Worm (Caenorhabditis elegans) whole organism, L2 larva: ENCODE measurements around the gene F01F1.3.
A peak's percentile ranks its signal among the peaks of the same experiment; 100 is the strongest.

Experiments used
- C34F6.9 ChIP-seq: fragments of 150-350 bp; optimal IDR thresholded peaks from 2 replicates; lab custom pipeline; 2014; ENCODE audit warnings: missing biosample characterization, missing genetic modification characterization
- F13H6.1 ChIP-seq: sonication (generic microtip); optimal IDR thresholded peaks from 2 replicates; lab custom pipeline; 2016; ENCODE audit warnings: missing genetic modification characterization, missing compliant biosample characterization
- R02D3.7 ChIP-seq: fragments of 150-350 bp; optimal IDR thresholded peaks from 2 replicates; lab custom pipeline; 2014; ENCODE audit warnings: missing biosample characterization, missing genetic modification characterization
- Y55F3AM.14 ChIP-seq: fragments of 200-800 bp; sonication (Bioruptor generic); optimal IDR thresholded peaks from 2 replicates; lab custom pipeline; 2018; ENCODE audit warnings: mild to moderate bottlenecking, missing genetic modification characterization, missing compliant biosample characterization
- ZK546.5 ChIP-seq: sonication (generic microtip); optimal IDR thresholded peaks from 2 replicates; lab custom pipeline; 2017; ENCODE audit warnings: missing biosample characterization, missing genetic modification characterization
- aly-2 ChIP-seq: fragments of 150-350 bp; optimal IDR thresholded peaks from 2 replicates; lab custom pipeline; 2014; ENCODE audit warnings: missing biosample characterization, missing genetic modification characterization
- ama-1 ChIP-seq: fragments of 150-350 bp; optimal IDR thresholded peaks from 2 replicates; lab custom pipeline; 2018; ENCODE audit warnings: inconsistent platforms
- blmp-1 ChIP-seq: sonication (generic microtip); optimal IDR thresholded peaks from 2 replicates; lab custom pipeline; 2017; ENCODE audit warnings: missing genetic modification characterization, mild to moderate bottlenecking, missing compliant biosample characterization, antibody characterized with exemption, moderate library complexity; ENCODE audit not compliant: insufficient read depth
- ceh-16 ChIP-seq: fragments of 150-350 bp; optimal IDR thresholded peaks from 2 replicates; lab custom pipeline; 2014; ENCODE audit warnings: missing biosample characterization, missing genetic modification characterization
- ceh-82 ChIP-seq: fragments of 150-350 bp; optimal IDR thresholded peaks from 2 replicates; lab custom pipeline; 2014; ENCODE audit warnings: missing biosample characterization, missing genetic modification characterization
- dmd-4 ChIP-seq: sonication (generic microtip); optimal IDR thresholded peaks from 2 replicates; lab custom pipeline; 2017; ENCODE audit warnings: missing biosample characterization, missing genetic modification characterization
- egl-27 ChIP-seq: sonication (generic microtip); optimal IDR thresholded peaks from 3 replicates; lab custom pipeline; 2017; ENCODE audit warnings: missing biosample characterization, missing genetic modification reagents, missing genetic modification characterization
- elt-1 ChIP-seq: fragments of 150-350 bp; optimal IDR thresholded peaks from 2 replicates; lab custom pipeline; 2014; ENCODE audit warnings: missing biosample characterization, missing genetic modification characterization
- elt-3 ChIP-seq: sonication (generic microtip); optimal IDR thresholded peaks from 2 replicates; lab custom pipeline; 2017; ENCODE audit warnings: missing biosample characterization, missing genetic modification characterization
- fos-1 ChIP-seq: fragments of 150-350 bp; optimal IDR thresholded peaks from 2 replicates; lab custom pipeline; 2014; ENCODE audit warnings: missing biosample characterization, missing genetic modification characterization
- gmeb-1 ChIP-seq: fragments of 150-350 bp; optimal IDR thresholded peaks from 2 replicates; lab custom pipeline; 2014; ENCODE audit warnings: missing biosample characterization, missing genetic modification characterization
- lin-11 ChIP-seq: fragments of 150-350 bp; sonication (generic microtip); optimal IDR thresholded peaks from 2 replicates; lab custom pipeline; 2014; ENCODE audit warnings: missing biosample characterization, missing genetic modification characterization, inconsistent platforms, mixed read lengths
- lin-13 ChIP-seq: fragments of 150-350 bp; optimal IDR thresholded peaks from 2 replicates; lab custom pipeline; 2014; ENCODE audit warnings: missing biosample characterization, missing genetic modification reagents, missing genetic modification characterization
- lin-39 ChIP-seq: fragments of 150-350 bp; optimal IDR thresholded peaks from 2 replicates; lab custom pipeline; 2014; ENCODE audit warnings: missing biosample characterization, missing genetic modification reagents, missing genetic modification characterization
- lsy-2 ChIP-seq, 2 experiments: fragments of 150-350 bp in 1 of 2; sonication (generic microtip) in 1 of 2; optimal IDR thresholded peaks; 2 replicates each; lab custom pipeline; 2014 to 2017; ENCODE audit warnings: missing biosample characterization in 2 of 2, missing genetic modification characterization in 2 of 2
- mab-5 ChIP-seq: fragments of 150-350 bp; optimal IDR thresholded peaks from 2 replicates; lab custom pipeline; 2014; ENCODE audit warnings: missing biosample characterization, missing genetic modification characterization
- mbf-1 ChIP-seq: sonication (generic microtip); optimal IDR thresholded peaks from 2 replicates; lab custom pipeline; 2017; ENCODE audit warnings: missing biosample characterization, missing genetic modification characterization
- mdl-1 ChIP-seq, 2 experiments: fragments of 150-350 bp in 1 of 2; sonication (generic microtip) in 1 of 2; optimal IDR thresholded peaks; 2 replicates each; lab custom pipeline; 2017; ENCODE audit warnings: missing biosample characterization in 2 of 2, missing genetic modification characterization in 2 of 2
- nhr-10 ChIP-seq: sonication (generic microtip); optimal IDR thresholded peaks from 2 replicates; lab custom pipeline; 2017; ENCODE audit warnings: missing biosample characterization, missing genetic modification characterization
- nhr-11 ChIP-seq: fragments of 150-350 bp; optimal IDR thresholded peaks from 2 replicates; lab custom pipeline; 2014; ENCODE audit warnings: missing biosample characterization, missing genetic modification characterization
- nhr-12 ChIP-seq: fragments of 150-350 bp; optimal IDR thresholded peaks from 2 replicates; lab custom pipeline; 2014; ENCODE audit warnings: missing biosample characterization, missing genetic modification characterization
- nhr-129 ChIP-seq: fragments of 150-350 bp; optimal IDR thresholded peaks from 2 replicates; lab custom pipeline; 2014; ENCODE audit warnings: missing biosample characterization, missing genetic modification characterization
- nhr-21 ChIP-seq: fragments of 150-350 bp; optimal IDR thresholded peaks from 2 replicates; lab custom pipeline; 2014; ENCODE audit warnings: missing biosample characterization, missing genetic modification characterization
- nhr-23 ChIP-seq: fragments of 150-350 bp; optimal IDR thresholded peaks from 2 replicates; lab custom pipeline; 2014; ENCODE audit warnings: missing biosample characterization, missing genetic modification reagents, missing genetic modification characterization
- nhr-25 ChIP-seq: fragments of 150-350 bp; sonication (generic microtip); optimal IDR thresholded peaks from 3 replicates; lab custom pipeline; 2014; ENCODE audit warnings: missing biosample characterization, missing genetic modification characterization
- nhr-6 ChIP-seq: fragments of 150-350 bp; optimal IDR thresholded peaks from 2 replicates; lab custom pipeline; 2014; ENCODE audit warnings: missing biosample characterization, missing genetic modification characterization
- nhr-77 ChIP-seq: fragments of 150-350 bp; optimal IDR thresholded peaks from 2 replicates; lab custom pipeline; 2014; ENCODE audit warnings: missing biosample characterization, missing genetic modification characterization
- peb-1 ChIP-seq: fragments of 150-350 bp; optimal IDR thresholded peaks from 2 replicates; lab custom pipeline; 2014; ENCODE audit warnings: missing biosample characterization, missing genetic modification characterization
- sem-4 ChIP-seq: fragments of 150-350 bp; optimal IDR thresholded peaks from 2 replicates; lab custom pipeline; 2014; ENCODE audit warnings: missing biosample characterization, missing genetic modification reagents, missing genetic modification characterization
- sma-3 ChIP-seq: sonication (generic microtip); optimal IDR thresholded peaks from 2 replicates; lab custom pipeline; 2016; ENCODE audit warnings: missing genetic modification reagents, missing genetic modification characterization, missing compliant biosample characterization
- sma-9 ChIP-seq, 2 experiments: fragments of 150-350 bp in 1 of 2; sonication (generic microtip) in 1 of 2; optimal IDR thresholded peaks; 2 replicates each; lab custom pipeline; 2014 to 2016; ENCODE audit warnings: missing genetic modification characterization in 2 of 2, mild to moderate bottlenecking in 1 of 2, missing biosample characterization in 1 of 2, missing compliant biosample characterization in 1 of 2, missing genetic modification reagents in 1 of 2, moderate library complexity in 1 of 2
- snpc-4 ChIP-seq: fragments of 150-350 bp; optimal IDR thresholded peaks from 2 replicates; lab custom pipeline; 2014; ENCODE audit warnings: missing biosample characterization, missing genetic modification characterization
- unc-39 ChIP-seq: fragments of 150-350 bp; optimal IDR thresholded peaks from 2 replicates; lab custom pipeline; 2014; ENCODE audit warnings: missing biosample characterization, missing genetic modification characterization
- unc-55 ChIP-seq: fragments of 150-350 bp; sonication (generic microtip); optimal IDR thresholded peaks from 3 replicates; lab custom pipeline; 2014; ENCODE audit warnings: missing biosample characterization, missing genetic modification reagents, missing genetic modification characterization
- unc-62 ChIP-seq: fragments of 150-350 bp; optimal IDR thresholded peaks from 2 replicates; lab custom pipeline; 2014; ENCODE audit warnings: missing biosample characterization, missing genetic modification reagents, missing genetic modification characterization
- zag-1 ChIP-seq: fragments of 150-350 bp; optimal IDR thresholded peaks from 2 replicates; lab custom pipeline; 2014; ENCODE audit warnings: missing biosample characterization, missing genetic modification characterization
- ztf-1 ChIP-seq: fragments of 200-800 bp; sonication (Bioruptor generic); conservative IDR thresholded peaks from 2 replicates; pipeline ENCODE4 v1.3.6; 2022; ENCODE audit warnings: missing genetic modification characterization, missing compliant biosample characterization
- ztf-11 ChIP-seq: sonication (generic microtip); optimal IDR thresholded peaks from 2 replicates; lab custom pipeline; 2017; ENCODE audit warnings: missing biosample characterization, missing genetic modification characterization
- ztf-4 ChIP-seq: fragments of 150-350 bp; optimal IDR thresholded peaks from 2 replicates; lab custom pipeline; 2014; ENCODE audit warnings: missing biosample characterization, missing genetic modification characterization

Gene F01F1.3

ce11 chrIII:5841676-5842075, 30.1 kb upstream of the F01F1.3 start (continued):
- TF ChIP-seq nhr-23 (tag; lab: Kevin White, UChicago) (no peak), ceh-16 (no peak), unc-39 (tag; lab: Kevin White, UChicago) (no peak), gmeb-1 (tag; lab: Kevin White, UChicago) (peak; percentile 32), nhr-129 (tag; lab: Kevin White, UChicago) (peak; percentile 78)

DNA sequence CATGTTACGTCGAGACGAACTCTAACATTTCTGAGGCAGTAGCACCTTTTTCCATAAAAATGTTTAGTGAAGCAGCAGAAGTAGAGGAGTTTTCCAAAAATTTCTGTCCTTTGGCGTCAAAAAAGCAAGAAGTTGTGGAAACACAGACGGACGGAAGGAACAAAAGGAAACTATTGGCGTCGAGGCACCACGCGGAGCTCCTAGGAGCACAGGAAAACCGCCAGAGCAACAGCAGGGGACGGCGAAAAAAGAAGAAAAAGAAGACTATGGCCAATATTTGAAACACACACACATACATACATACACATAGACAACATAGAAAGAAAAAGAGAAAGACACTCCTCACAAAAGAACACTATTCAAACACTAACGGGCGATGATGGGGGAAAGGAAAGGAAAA, 28.8 kb upstream of the F01F1.3 start:
- TF ChIP-seq unc-55 (GFP tag; lab: Kevin White, UChicago) = peak; percentile 47
- peak; percentile 37 for TF ChIP-seq C34F6.9 (tag; lab: Kevin White, UChicago)
- no peak for TF ChIP-seq sma-9 (GFP tag; optimal IDR thresholded peaks at IDR 0.05; lab: Kevin White, UChicago)
- TF ChIP-seq sma-9 (tag; optimal IDR thresholded peaks at IDR 0.05; lab: Kevin White, UChicago) = no peak

ce11 chrIII:5843662-5844061, 28.1 kb upstream of the F01F1.3 start:
- TF ChIP-seq lsy-2 (tag; optimal IDR thresholded peaks at IDR 0.05; lab: Kevin White, UChicago) = peak in 1 of 2 experiments; percentile 8
- no peak for TF ChIP-seq ztf-1 (GFP tag; lab: Robert Waterston, UW)
- no peak for TF ChIP-seq nhr-6 (tag; lab: Kevin White, UChicago)
- TF ChIP-seq ZK546.5 (tag; lab: Kevin White, UChicago) = no peak
- TF ChIP-seq nhr-25 = no peak
- peak in 1 of 2 experiments; percentile 18 for TF ChIP-seq mdl-1 (tag; optimal IDR thresholded peaks at IDR 0.05; lab: Kevin White, UChicago)
- peak; percentile 70 for TF ChIP-seq nhr-129 (tag; lab: Kevin White, UChicago)
- TF ChIP-seq nhr-11 (tag; lab: Kevin White, UChicago) = no peak
- TF ChIP-seq sma-9 (GFP tag; optimal IDR thresholded peaks at IDR 0.05; lab: Kevin White, UChicago) = no peak
- TF ChIP-seq sma-9 (tag; optimal IDR thresholded peaks at IDR 0.05; lab: Kevin White, UChicago) = no peak
- no peak for TF ChIP-seq mbf-1 (tag; lab: Kevin White, UChicago)
- peak; percentile 62 for TF ChIP-seq F13H6.1 (tag; lab: Kevin White, UChicago)
- TF ChIP-seq ztf-4 = no peak

ce11 chrIII:5845483-5845882, 26.3 kb upstream of the F01F1.3 start:
- TF ChIP-seq ztf-4 (peak; percentile 61), nhr-12 (tag; lab: Kevin White, UChicago) (no peak), ZK546.5 (tag; lab: Kevin White, UChicago) (no peak), lin-13 (GFP tag; lab: Kevin White, UChicago) (peak; percentile 58), sem-4 (tag; lab: Kevin White, UChicago) (peak; percentile 28), ama-1 (no peak), gmeb-1 (tag; lab: Kevin White, UChicago) (no peak), dmd-4 (tag; lab: Kevin White, UChicago) (no peak), blmp-1 (no peak), snpc-4 (tag; lab: Kevin White, UChicago) (no peak), elt-3 (tag; lab: Kevin White, UChicago) (no peak), zag-1 (peak; percentile 94), elt-1 (tag; lab: Kevin White, UChicago) (no peak), nhr-6 (tag; lab: Kevin White, UChicago) (peak; percentile 41), nhr-129 (tag; lab: Kevin White, UChicago) (peak; percentile 91), unc-55 (GFP tag; lab: Kevin White, UChicago) (peak; percentile 94), lin-39 (no peak), mdl-1 (tag; optimal IDR thresholded peaks at IDR 0.05; lab: Kevin White, UChicago) (peak; percentile 89 to 95), ceh-16 (no peak), F13H6.1 (tag; lab: Kevin White, UChicago) (peak; percentile 76), mab-5 (no peak), egl-27 (tag; lab: Kevin White, UChicago) (peak; percentile 85), unc-39 (tag; lab: Kevin White, UChicago) (no peak), nhr-10 (tag; lab: Kevin White, UChicago) (no peak), peb-1 (tag; lab: Kevin White, UChicago) (no peak), ztf-11 (no peak), fos-1 (tag; lab: Kevin White, UChicago) (no peak), lsy-2 (tag; optimal IDR thresholded peaks at IDR 0.05; lab: Kevin White, UChicago) (peak; percentile 2 to 77), nhr-77 (tag; lab: Kevin White, UChicago) (no peak), sma-9 (GFP tag; optimal IDR thresholded peaks at IDR 0.05; lab: Kevin White, UChicago) (peak; percentile 72), sma-9 (tag; optimal IDR thresholded peaks at IDR 0.05; lab: Kevin White, UChicago) (no peak), R02D3.7 (no peak), nhr-23 (tag; lab: Kevin White, UChicago) (no peak), ceh-82 (tag; lab: Kevin White, UChicago) (no peak), nhr-21 (tag; lab: Kevin White, UChicago) (no peak), mbf-1 (tag; lab: Kevin White, UChicago) (no peak), sma-3 (GFP tag; lab: Kevin White, UChicago) (no peak), nhr-11 (tag; lab: Kevin White, UChicago) (no peak), nhr-25 (no peak), unc-62 (no peak), lin-11 (tag; lab: Kevin White, UChicago) (peak; percentile 34), Y55F3AM.14 (GFP tag; lab: Kevin White, UChicago) (peak; percentile 71), aly-2 (tag; lab: Kevin White, UChicago) (no peak), ztf-1 (GFP tag; lab: Robert Waterston, UW) (no peak)
